Worm (Caenorhabditis elegans) whole organism, dauer: Measurements from ENCODE around the gene atat-2.

Source experiments
- unc-62 ChIP-seq: sonication (generic microtip); optimal IDR thresholded peaks from 2 replicates; lab custom pipeline; 2017; ENCODE audit warnings: missing biosample characterization, missing genetic modification reagents, missing genetic modification characterization

The atat-2 gene

DNA sequence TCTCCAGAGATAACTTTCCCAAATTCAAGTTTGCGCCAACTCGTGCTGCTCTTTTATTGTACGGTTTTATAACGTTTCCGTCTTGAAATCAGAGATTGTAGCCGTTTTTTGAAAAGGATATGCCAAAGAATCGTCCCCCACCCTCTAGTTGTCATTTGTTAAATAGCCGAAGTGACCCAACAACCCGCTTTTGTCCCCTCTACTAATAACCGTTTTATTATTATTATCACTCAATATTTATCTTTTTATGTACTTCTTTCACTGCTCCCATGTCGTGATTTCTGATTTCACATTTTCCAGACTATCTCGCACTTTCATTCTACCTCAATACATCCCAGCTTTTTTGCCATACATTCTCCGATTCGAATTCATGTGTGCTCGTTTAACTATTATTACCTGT, 21.9 kb upstream of the atat-2 start:
- no peak for TF ChIP-seq unc-62

- TF ChIP-seq unc-62 = no peak
Measured at ce11 chrX:5828085-5828484, 20.8 kb upstream of the atat-2 start.

ce11 chrX:5829175-5829574, 19.7 kb upstream of the atat-2 start, which contains the start of gene acp-5:
Gene acp-5 (plus strand): TSS chrX:5829435.
- TF ChIP-seq unc-62 = no peak

DNA sequence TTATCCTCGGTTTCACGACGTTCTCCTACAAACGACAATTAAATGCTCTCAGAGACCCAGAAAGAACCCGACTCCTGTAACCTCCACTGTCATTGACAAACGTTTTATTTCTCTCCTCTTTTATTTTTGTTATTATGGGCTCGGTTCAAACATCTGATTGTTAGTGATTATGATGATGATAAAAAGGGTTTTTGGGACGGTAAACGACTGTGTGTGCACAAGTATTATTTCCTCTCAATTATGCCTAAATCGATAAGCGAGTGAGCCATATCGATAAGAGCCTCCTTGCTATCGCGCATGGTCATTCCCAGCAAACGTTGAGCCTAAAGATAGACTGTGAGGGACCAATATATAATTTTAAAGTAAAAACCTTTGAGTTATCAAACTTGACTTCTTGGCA, 17.1 kb upstream of the atat-2 start:
- TF ChIP-seq unc-62 = no peak

DNA sequence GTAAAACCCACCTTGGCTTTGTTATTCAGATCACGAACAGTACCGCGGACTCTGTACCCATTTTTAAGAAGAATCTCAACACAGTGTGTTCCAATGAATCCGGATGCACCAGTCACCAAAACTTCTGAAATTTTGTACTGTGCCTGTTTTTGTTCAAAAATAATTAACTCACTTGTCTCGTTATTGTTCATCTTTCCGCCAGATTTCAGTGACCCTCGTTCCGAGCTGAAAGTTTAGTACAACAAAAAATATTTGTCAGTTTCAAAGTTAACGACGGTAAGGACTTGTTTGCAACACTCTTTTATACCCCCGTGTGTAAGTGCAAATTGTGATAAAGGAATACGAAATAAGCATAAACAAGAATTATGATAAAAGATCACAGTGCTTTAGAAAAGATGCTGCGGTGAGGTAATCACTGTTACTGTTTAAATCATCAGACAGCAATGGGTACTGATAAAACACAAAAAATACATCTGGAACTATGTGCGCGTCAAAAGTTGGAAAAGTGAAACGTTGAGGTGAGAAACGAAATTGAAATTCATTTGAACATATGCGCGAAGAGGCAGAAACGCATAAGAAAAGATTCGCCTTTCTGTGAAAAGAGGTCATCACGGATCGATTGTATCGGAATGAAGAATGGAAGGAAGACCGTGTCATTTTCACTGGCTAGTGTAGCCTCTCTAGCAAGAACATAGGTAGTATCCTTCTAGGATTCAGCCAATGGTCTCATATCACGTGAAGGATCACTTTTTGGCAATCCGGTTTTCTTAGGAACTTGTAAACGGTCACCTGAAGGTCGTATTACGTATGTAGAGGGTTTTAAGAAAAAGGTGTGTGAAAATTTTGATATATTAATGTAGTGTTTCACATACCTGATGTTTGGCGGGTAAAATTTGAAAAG, 14.1 kb upstream of the atat-2 start, which contains the start of gene F13D11.4:
Gene F13D11.4 (minus strand): TSS at position 225 of the 901 bp plus-strand sequence.
- no peak for TF ChIP-seq unc-62

DNA sequence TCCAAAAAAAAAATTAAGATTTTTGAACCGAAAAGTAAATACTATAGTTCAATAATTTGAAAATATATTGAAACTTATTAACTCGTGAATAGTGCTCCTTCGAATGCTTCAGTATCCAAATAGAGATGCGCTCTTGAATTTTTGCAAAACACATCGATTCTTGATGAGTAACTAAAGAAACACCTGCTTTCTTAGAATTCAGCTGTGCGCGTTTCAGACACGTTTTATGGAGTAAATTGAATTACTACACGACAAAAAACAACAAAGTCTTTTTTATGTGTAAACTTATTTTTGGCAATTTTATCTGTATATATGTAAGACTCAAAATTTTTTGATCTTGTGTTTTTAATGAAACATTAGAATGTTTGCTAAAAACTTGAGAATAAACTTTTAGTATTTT, 12.4 kb upstream of the atat-2 start:
- no peak for TF ChIP-seq unc-62

DNA sequence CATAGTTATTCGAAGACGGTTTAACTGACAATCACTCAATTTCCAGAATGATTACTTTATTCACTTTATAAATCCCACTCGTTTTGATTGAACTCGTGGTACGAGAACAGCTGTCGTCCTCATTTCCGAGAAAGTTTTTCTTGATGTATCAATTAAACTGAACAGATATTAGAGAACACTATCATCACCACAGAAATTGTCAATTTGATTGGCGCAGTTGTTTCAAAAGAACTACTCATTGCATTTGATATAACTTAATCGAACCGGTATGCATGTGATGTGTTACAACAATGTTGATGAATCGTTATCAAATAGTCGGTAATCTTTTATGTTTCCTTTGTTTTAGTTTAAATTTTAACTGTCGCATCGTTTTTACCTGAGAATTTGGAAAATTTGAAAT, 11.9 kb upstream of the atat-2 start:
- TF ChIP-seq unc-62 = no peak

ce11 chrX:5839143-5839542, 9.8 kb upstream of the atat-2 start:
- TF ChIP-seq unc-62 = no peak

- TF ChIP-seq unc-62 = no peak
Measured at ce11 chrX:5839643-5840042, 9.3 kb upstream of the atat-2 start, which contains the start of gene dct-11. Gene dct-11 (minus strand): TSS chrX:5839778.

- TF ChIP-seq unc-62 = peak; percentile 56
Measured at ce11 chrX:5841060-5841642, 7.7 kb upstream of the atat-2 start, which contains the start of gene puf-9. Gene puf-9 (plus strand): TSS chrX:5841592.

- TF ChIP-seq unc-62 = no peak
Measured at ce11 chrX:5847268-5847667, 1.6 kb upstream of the atat-2 start.

- TF ChIP-seq unc-62 = no peak
Measured at ce11 chrX:5850472-5850871, 1.6 kb downstream of the atat-2 start.

DNA sequence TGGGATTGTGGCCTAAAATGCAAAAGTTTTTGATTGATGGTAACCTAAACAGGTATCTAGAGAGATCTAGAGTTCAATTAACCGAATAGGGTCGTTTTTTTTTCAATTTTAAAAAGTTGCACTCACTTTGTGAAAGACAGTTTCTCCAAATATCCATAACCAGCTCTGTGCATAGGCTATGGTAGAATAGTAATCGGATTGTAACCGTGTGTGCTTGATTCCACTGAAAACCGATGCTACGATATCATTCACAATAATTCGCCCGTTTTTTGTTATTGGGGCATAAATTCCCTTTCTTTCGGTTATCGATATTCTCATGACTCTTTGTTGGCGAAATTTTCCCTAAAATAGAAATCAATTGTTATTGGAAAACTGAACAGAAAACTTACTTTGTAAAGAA, 3.2 kb downstream of the atat-2 start:
- TF ChIP-seq unc-62 = no peak

ce11 chrX:5854163-5854451, 5.2 kb downstream of the atat-2 start, which contains the start of gene hog-1:
Gene hog-1 (minus strand): TSS chrX:5854263.
- TF ChIP-seq unc-62 = no peak

DNA sequence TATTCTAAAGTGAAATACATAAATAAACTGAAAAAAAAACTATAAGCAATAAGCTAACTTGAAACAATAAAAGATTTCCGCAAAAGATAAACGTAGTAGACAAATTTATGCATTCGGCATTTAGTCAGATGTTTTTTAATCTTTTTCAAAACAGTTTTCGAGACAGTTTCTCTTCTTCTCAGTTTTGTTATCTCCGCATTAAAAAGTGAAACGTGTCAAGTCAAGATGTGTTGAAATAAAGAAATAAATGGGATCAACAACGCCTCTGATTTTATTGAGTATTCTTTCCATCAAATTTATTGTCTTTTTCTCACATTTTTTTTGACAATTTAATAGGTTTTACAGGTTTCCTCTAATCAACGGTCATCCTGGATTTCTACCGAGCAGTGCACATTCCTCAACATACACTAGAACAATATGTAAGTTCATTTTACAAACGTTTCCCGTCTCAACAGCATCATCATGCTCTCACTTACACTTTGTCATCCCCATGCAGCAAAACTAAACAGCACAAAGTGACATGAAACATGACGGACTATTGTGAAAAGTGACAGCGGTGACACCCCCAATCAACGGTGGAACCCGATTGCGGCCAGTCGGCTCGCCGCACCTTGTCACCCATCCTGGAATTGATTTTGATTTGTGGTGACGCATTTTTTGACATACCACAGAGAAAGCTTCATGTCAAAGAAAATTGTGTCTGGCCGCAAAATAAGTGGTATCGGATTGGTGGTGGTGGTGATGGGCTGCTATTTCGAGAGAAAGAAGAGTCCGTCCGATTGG, 5.7 kb downstream of the atat-2 start:
- no peak for TF ChIP-seq unc-62

ce11 chrX:5859161-5859560, 10.3 kb downstream of the atat-2 start:
- no peak for TF ChIP-seq unc-62

- no peak for TF ChIP-seq unc-62
Measured at ce11 chrX:5862408-5862807, 13.5 kb downstream of the atat-2 start, which contains the start of gene ctbp-1. Gene ctbp-1 (plus strand): TSS chrX:5862708.
